Fruit fly (Drosophila melanogaster) whole organism, pupa: ENCODE measurements around the gene Gs1.
A peak's percentile ranks its signal among the peaks of the same experiment; 100 is the strongest.

Experiments used
- CG10348 ChIP-seq: fragments of 200-800 bp; sonication (Bioruptor generic); IDR thresholded peaks from 2 replicates; pipeline ENCODE4 v1.3.6; 2022; ENCODE audit warnings: missing biosample characterization, missing genetic modification characterization
- CG12605 ChIP-seq: fragments of 200-800 bp; sonication (Bioruptor generic); IDR thresholded peaks from 2 replicates; pipeline ENCODE4 v1.3.6; 2022; ENCODE audit warnings: missing biosample characterization, missing genetic modification characterization
- CG13204 ChIP-seq: fragments of 200-800 bp; sonication (Bioruptor generic); optimal IDR thresholded peaks from 2 replicates; lab custom pipeline; 2018; ENCODE audit warnings: missing biosample characterization, mild to moderate bottlenecking, missing genetic modification characterization, moderate library complexity
- CG14655 ChIP-seq: fragments of 200-800 bp; sonication (Bioruptor generic); optimal IDR thresholded peaks from 3 replicates; lab custom pipeline; 2017; ENCODE audit warnings: mild to moderate bottlenecking, missing biosample characterization, missing genetic modification reagents, missing genetic modification characterization
- CG15710 ChIP-seq: fragments of 200-800 bp; sonication (Bioruptor generic); optimal IDR thresholded peaks from 2 replicates; lab custom pipeline; 2018; ENCODE audit warnings: missing biosample characterization, mild to moderate bottlenecking, missing genetic modification characterization, moderate library complexity
- CG17806 ChIP-seq: fragments of 200-800 bp; sonication (Bioruptor generic); optimal IDR thresholded peaks from 2 replicates; lab custom pipeline; 2018; ENCODE audit warnings: missing biosample characterization, mild to moderate bottlenecking, missing genetic modification characterization, moderate library complexity
- CG32121 ChIP-seq: fragments of 200-800 bp; sonication (Bioruptor generic); IDR thresholded peaks from 2 replicates; pipeline ENCODE4 v1.3.6; 2022; ENCODE audit warnings: missing biosample characterization, missing genetic modification characterization
- CG34367 ChIP-seq: fragments of 200-800 bp; sonication (Bioruptor generic); optimal IDR thresholded peaks from 2 replicates; lab custom pipeline; 2018; ENCODE audit warnings: missing biosample characterization, mild to moderate bottlenecking, missing genetic modification characterization
- CG4496 ChIP-seq: fragments of 200-800 bp; sonication (Bioruptor generic); IDR thresholded peaks from 3 replicates; pipeline ENCODE4 v1.3.6; 2022; ENCODE audit warnings: missing biosample characterization, missing genetic modification characterization
- CG8159 ChIP-seq: fragments of 200-800 bp; sonication (Bioruptor generic); optimal IDR thresholded peaks from 3 replicates; lab custom pipeline; 2018; ENCODE audit warnings: missing biosample characterization, mild to moderate bottlenecking, missing genetic modification characterization, moderate library complexity
- CG8301 ChIP-seq: fragments of 200-800 bp; sonication (Bioruptor generic); optimal IDR thresholded peaks from 2 replicates; lab custom pipeline; 2018; ENCODE audit warnings: missing biosample characterization, mild to moderate bottlenecking, missing genetic modification characterization
- CG9948 ChIP-seq: fragments of 200-800 bp; sonication (Bioruptor generic); optimal IDR thresholded peaks from 2 replicates; lab custom pipeline; 2018; ENCODE audit warnings: missing biosample characterization, mild to moderate bottlenecking, missing genetic modification characterization, moderate library complexity
- D1 ChIP-seq: fragments of 200-800 bp; sonication (Bioruptor generic); optimal IDR thresholded peaks from 2 replicates; lab custom pipeline; 2018; ENCODE audit warnings: missing biosample characterization, mild to moderate bottlenecking, missing genetic modification characterization, moderate library complexity
- EcR ChIP-seq: fragments of 200-800 bp; sonication (Bioruptor generic); optimal IDR thresholded peaks from 3 replicates; lab custom pipeline; 2019; ENCODE audit warnings: missing biosample characterization, missing genetic modification characterization, mild to moderate bottlenecking, moderate library complexity, missing genetic modification reagents
- Ets98B ChIP-seq: fragments of 200-800 bp; sonication (Bioruptor generic); IDR thresholded peaks from 2 replicates; pipeline ENCODE4 v1.3.6; 2022; ENCODE audit warnings: missing biosample characterization, missing genetic modification characterization
- Pif1A ChIP-seq: fragments of 200-800 bp; sonication (Bioruptor generic); optimal IDR thresholded peaks from 3 replicates; lab custom pipeline; 2016; ENCODE audit warnings: missing biosample characterization, missing genetic modification characterization
- Pif1B ChIP-seq: fragments of 200-800 bp; sonication (Bioruptor generic); optimal IDR thresholded peaks from 3 replicates; lab custom pipeline; 2016; ENCODE audit warnings: missing biosample characterization, missing genetic modification characterization
- Snoo ChIP-seq: fragments of 200-800 bp; sonication (Bioruptor generic); optimal IDR thresholded peaks from 3 replicates; lab custom pipeline; 2017; ENCODE audit warnings: missing biosample characterization, mild to moderate bottlenecking, missing genetic modification characterization, inconsistent platforms
- fd96Ca ChIP-seq: fragments of 200-800 bp; sonication (Bioruptor generic); IDR thresholded peaks from 3 replicates; pipeline ENCODE4 v1.3.6; 2022; ENCODE audit warnings: missing biosample characterization, missing genetic modification characterization
- gl ChIP-seq: fragments of 200-800 bp; sonication (Bioruptor generic); optimal IDR thresholded peaks from 2 replicates; lab custom pipeline; 2018; ENCODE audit warnings: missing biosample characterization, mild to moderate bottlenecking, missing genetic modification characterization
- rn ChIP-seq: fragments of 200-800 bp; sonication (Bioruptor generic); IDR thresholded peaks from 2 replicates; pipeline ENCODE4 v1.3.6; 2022; ENCODE audit warnings: missing biosample characterization, missing genetic modification characterization

The Gs1 gene

DNA sequence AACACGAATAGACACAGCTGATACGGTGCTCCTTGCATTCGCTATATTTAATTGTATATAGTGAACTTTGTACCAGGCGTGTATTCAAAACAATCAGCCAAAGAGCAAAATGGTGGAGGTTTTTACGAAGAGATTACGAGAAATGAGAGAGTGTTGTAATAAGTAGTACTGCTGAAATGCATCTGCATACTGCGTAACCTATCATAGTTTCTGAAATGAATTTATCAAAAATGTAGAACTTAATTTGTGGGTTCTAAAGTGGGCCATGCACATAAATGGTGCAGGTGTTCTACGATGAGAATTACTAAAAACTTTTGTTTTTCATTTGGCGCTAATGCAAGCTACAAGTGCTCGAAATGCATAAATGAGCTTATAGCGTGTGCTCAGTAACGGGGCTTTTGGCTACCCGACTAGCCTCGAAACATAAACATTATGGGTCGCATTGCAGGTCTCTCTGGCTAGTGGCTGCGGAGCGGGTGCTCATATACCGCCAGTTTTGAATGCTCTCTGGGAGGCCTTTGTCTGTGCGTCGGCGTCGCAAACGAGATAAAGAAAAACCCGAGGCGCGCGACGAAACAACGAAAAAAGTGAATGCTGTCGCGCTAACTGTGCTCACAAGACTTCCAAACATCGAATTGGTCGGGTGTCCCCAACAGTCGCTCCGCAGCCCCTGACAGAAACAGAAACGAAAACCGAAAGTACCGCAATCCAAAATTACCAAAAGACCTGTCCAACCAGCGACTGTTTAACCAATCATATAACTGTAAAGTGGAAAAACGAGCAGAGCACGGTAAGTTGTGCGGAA, at the start of gene Gs1:
Gene Gs1 (plus strand): TSS at position 612 of the 805 bp plus-strand sequence.
- no peak for TF ChIP-seq CG8159
- TF ChIP-seq CG8301 (tag; lab: Kevin White, UChicago): peak; percentile 25
- TF ChIP-seq Pif1B (GFP tag; lab: Kevin White, UChicago): peak; percentile 13
- TF ChIP-seq CG10348 (GFP tag; lab: Robert Waterston, UW): no peak
- TF ChIP-seq rn (GFP tag; lab: Robert Waterston, UW): no peak
- peak; percentile 61 for TF ChIP-seq gl (tag; lab: Kevin White, UChicago)
- peak; percentile 35 for TF ChIP-seq EcR
- no peak for TF ChIP-seq D1
- TF ChIP-seq CG12605 (GFP tag; lab: Robert Waterston, UW): peak; percentile 71
- TF ChIP-seq Ets98B (GFP tag; lab: Robert Waterston, UW): peak; percentile 79
- no peak for TF ChIP-seq CG32121 (GFP tag; lab: Robert Waterston, UW)
- peak; percentile 39; the same call in 1 of the 3 replicates for TF ChIP-seq fd96Ca
- TF ChIP-seq Snoo (tag; lab: Kevin White, UChicago): no peak
- peak; percentile 60; the same call in 2 of the 3 replicates for TF ChIP-seq CG4496 (GFP tag; lab: Robert Waterston, UW)
- peak; percentile 44 for TF ChIP-seq CG13204 (GFP tag; lab: Kevin White, UChicago)
- TF ChIP-seq CG15710 (tag; lab: Kevin White, UChicago): peak; percentile 2
- no peak for TF ChIP-seq CG17806 (tag; lab: Kevin White, UChicago)
- TF ChIP-seq CG9948 (tag; lab: Kevin White, UChicago): no peak
- TF ChIP-seq Pif1A (GFP tag; lab: Kevin White, UChicago): peak; percentile 17
- TF ChIP-seq CG34367: peak; percentile 34
- TF ChIP-seq CG14655 (GFP tag; lab: Kevin White, UChicago): peak; percentile 52

DNA sequence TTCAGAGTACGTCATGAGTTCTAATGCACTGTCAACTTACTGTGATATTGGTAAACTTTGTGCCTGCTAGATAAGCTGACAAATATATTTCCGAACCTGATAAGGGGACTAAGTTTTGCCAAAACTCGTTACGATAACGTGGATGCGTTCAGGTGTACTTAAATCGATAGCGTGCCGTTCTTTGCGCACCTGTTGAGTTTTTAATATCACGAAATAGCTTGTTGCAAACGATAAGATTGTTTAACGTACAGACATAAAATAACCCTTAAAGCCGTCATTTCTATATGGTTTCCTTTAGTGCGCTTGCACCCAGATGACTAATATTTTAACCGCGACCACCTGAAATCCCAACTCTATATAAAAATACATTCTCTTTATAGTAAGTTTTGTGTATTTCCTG, 49.8 kb upstream of the Gs1 start:
- no peak for TF ChIP-seq Ets98B (GFP tag; lab: Robert Waterston, UW)
- TF ChIP-seq CG10348 (GFP tag; lab: Robert Waterston, UW): no peak
- no peak for TF ChIP-seq CG15710 (tag; lab: Kevin White, UChicago)
- TF ChIP-seq EcR: no peak
- TF ChIP-seq D1: no peak
- TF ChIP-seq CG34367: no peak
- no peak for TF ChIP-seq CG32121 (GFP tag; lab: Robert Waterston, UW)
- TF ChIP-seq Pif1A (GFP tag; lab: Kevin White, UChicago): no peak
- TF ChIP-seq CG12605 (GFP tag; lab: Robert Waterston, UW): no peak
- no peak for TF ChIP-seq CG13204 (GFP tag; lab: Kevin White, UChicago)
- no peak for TF ChIP-seq Pif1B (GFP tag; lab: Kevin White, UChicago)
- no peak for TF ChIP-seq fd96Ca
- no peak for TF ChIP-seq CG17806 (tag; lab: Kevin White, UChicago)
- TF ChIP-seq CG4496 (GFP tag; lab: Robert Waterston, UW): no peak
- TF ChIP-seq CG9948 (tag; lab: Kevin White, UChicago): no peak
- TF ChIP-seq CG8301 (tag; lab: Kevin White, UChicago): no peak
- TF ChIP-seq CG8159: no peak

DNA sequence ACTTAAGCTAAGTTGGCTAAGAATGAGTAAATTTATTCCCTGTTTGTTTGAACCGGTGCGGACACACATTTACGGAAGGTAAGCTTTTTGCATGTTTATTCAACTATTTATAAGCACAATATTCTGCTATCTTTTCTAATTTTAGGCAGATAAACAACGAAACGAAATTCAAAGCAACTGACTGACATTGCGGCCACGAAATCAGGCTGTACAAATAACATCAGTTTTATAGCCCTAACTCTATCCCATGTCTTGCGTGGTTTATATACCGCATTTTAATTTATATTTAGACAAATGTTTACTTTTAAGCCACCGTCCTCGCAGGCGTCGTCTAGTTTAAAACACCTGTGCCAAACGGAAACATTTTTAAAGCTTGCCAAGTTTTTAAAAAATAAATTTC, 46.8 kb upstream of the Gs1 start:
- TF ChIP-seq CG4496 (GFP tag; lab: Robert Waterston, UW) (no peak), CG9948 (tag; lab: Kevin White, UChicago) (no peak), D1 (no peak), CG8301 (tag; lab: Kevin White, UChicago) (no peak), Ets98B (GFP tag; lab: Robert Waterston, UW) (no peak), CG15710 (tag; lab: Kevin White, UChicago) (no peak), CG34367 (no peak), rn (GFP tag; lab: Robert Waterston, UW) (no peak), Pif1A (GFP tag; lab: Kevin White, UChicago) (no peak), CG8159 (no peak), CG17806 (tag; lab: Kevin White, UChicago) (no peak), CG13204 (GFP tag; lab: Kevin White, UChicago) (no peak), CG14655 (GFP tag; lab: Kevin White, UChicago) (no peak)
- TF ChIP-seq, all 21 proteins: peak for 0

DNA sequence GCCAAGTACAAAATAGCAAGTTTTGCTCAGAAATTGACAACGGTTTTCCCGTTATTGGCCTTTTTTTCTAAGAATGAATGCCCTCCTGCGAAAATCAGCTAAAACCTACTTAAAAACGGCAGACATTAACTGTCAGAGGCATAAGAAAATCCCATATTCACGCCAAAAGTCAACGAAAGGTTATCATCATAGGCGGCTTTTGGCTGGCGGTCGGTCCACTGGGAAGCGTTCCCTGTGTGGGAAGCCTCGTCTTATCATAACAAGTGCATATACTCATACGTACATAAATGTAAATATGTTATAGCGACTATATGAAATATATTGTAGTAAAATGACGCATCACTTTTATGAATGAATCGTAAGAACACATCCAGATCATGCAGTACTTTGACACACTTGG, 46.2 kb upstream of the Gs1 start:
- TF ChIP-seq CG34367: no peak
- TF ChIP-seq D1: no peak
- no peak for TF ChIP-seq CG8159
- no peak for TF ChIP-seq Ets98B (GFP tag; lab: Robert Waterston, UW)
- TF ChIP-seq fd96Ca: no peak
- TF ChIP-seq Pif1A (GFP tag; lab: Kevin White, UChicago): no peak
- TF ChIP-seq CG4496 (GFP tag; lab: Robert Waterston, UW): no peak
- no peak for TF ChIP-seq CG12605 (GFP tag; lab: Robert Waterston, UW)
- no peak for TF ChIP-seq CG9948 (tag; lab: Kevin White, UChicago)
- TF ChIP-seq CG32121 (GFP tag; lab: Robert Waterston, UW): no peak
- no peak for TF ChIP-seq CG14655 (GFP tag; lab: Kevin White, UChicago)
- no peak for TF ChIP-seq gl (tag; lab: Kevin White, UChicago)
- TF ChIP-seq CG10348 (GFP tag; lab: Robert Waterston, UW): no peak
- no peak for TF ChIP-seq Pif1B (GFP tag; lab: Kevin White, UChicago)
- no peak for TF ChIP-seq CG15710 (tag; lab: Kevin White, UChicago)
- TF ChIP-seq EcR: no peak
- no peak for TF ChIP-seq Snoo (tag; lab: Kevin White, UChicago)
- no peak for TF ChIP-seq CG8301 (tag; lab: Kevin White, UChicago)
- TF ChIP-seq CG13204 (GFP tag; lab: Kevin White, UChicago): no peak

DNA sequence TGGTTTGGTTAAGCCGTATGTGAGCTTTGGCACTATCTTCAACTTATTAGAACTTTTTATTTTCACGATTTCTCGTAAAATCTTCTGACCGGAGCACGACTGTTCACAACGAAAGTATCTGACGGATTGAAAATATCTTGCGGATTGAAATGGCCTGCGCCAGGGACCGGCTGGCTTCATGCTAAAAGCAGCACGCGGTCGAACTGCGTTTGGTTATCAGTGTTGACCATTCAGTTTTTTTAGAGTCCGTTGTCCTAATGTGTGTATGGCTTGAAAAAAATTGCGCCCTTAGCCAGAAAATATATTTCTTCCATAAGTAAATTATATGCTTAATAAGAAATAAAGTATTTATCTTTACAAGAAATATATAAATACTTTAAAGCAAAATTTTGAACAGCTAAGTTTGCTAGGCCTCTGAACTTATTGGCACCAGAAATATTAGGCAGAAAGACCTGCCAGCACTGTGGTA, 44.6 kb upstream of the Gs1 start, which contains the start of gene net:
Gene net (minus strand): TSS at position 133 of the 469 bp plus-strand sequence.
- TF ChIP-seq CG34367 (peak; percentile 59), CG9948 (tag; lab: Kevin White, UChicago) (peak; percentile 67), CG32121 (GFP tag; lab: Robert Waterston, UW) (peak; percentile 66), CG4496 (GFP tag; lab: Robert Waterston, UW) (peak; percentile 70), Snoo (tag; lab: Kevin White, UChicago) (peak; percentile 71), EcR (peak; percentile 54), D1 (peak; percentile 13), Pif1B (GFP tag; lab: Kevin White, UChicago) (peak; percentile 60), CG8301 (tag; lab: Kevin White, UChicago) (peak; percentile 72), CG13204 (GFP tag; lab: Kevin White, UChicago) (no peak), CG14655 (GFP tag; lab: Kevin White, UChicago) (peak; percentile 76), fd96Ca (no peak), rn (GFP tag; lab: Robert Waterston, UW) (no peak), Ets98B (GFP tag; lab: Robert Waterston, UW) (no peak; the same call in 1 of the 2 replicates), CG17806 (tag; lab: Kevin White, UChicago) (peak; percentile 61), CG8159 (peak; percentile 75), Pif1A (GFP tag; lab: Kevin White, UChicago) (peak; percentile 66), gl (tag; lab: Kevin White, UChicago) (no peak), CG10348 (GFP tag; lab: Robert Waterston, UW) (no peak), CG15710 (tag; lab: Kevin White, UChicago) (peak; percentile 79), CG12605 (GFP tag; lab: Robert Waterston, UW) (no peak)
